Worm (Caenorhabditis elegans) whole organism, mixed stage, embryonic: ENCODE data around the gene lgc-21.

Source experiments
- M03D4.4 ChIP-seq: sonication (generic microtip); optimal IDR thresholded peaks from 2 replicates; lab custom pipeline; 2017; ENCODE audit warnings: mild to moderate bottlenecking, missing genetic modification characterization, missing compliant biosample characterization
- bed-3 ChIP-seq: fragments of 200-800 bp; sonication (Bioruptor generic); optimal IDR thresholded peaks from 3 replicates; lab custom pipeline; 2018; ENCODE audit warnings: mild to moderate bottlenecking, missing genetic modification characterization, moderate library complexity, missing compliant biosample characterization
- blmp-1 ChIP-seq: fragments of 150-350 bp; optimal IDR thresholded peaks from 2 replicates; lab custom pipeline; 2014; ENCODE audit warnings: missing biosample characterization, missing genetic modification characterization
- ceh-39 ChIP-seq: fragments of 150-350 bp; optimal IDR thresholded peaks from 2 replicates; lab custom pipeline; 2014; ENCODE audit warnings: missing biosample characterization, missing genetic modification characterization
- ceh-43 ChIP-seq: fragments of 200-800 bp; sonication (Bioruptor generic); optimal IDR thresholded peaks from 2 replicates; lab custom pipeline; 2018; ENCODE audit warnings: mild to moderate bottlenecking, missing genetic modification characterization, moderate library complexity, missing compliant biosample characterization
- ceh-83 ChIP-seq: fragments of 200-800 bp; sonication (Bioruptor generic); optimal IDR thresholded peaks from 2 replicates; lab custom pipeline; 2018; ENCODE audit warnings: mild to moderate bottlenecking, missing genetic modification characterization, missing compliant biosample characterization
- ces-1 ChIP-seq: fragments of 150-350 bp; optimal IDR thresholded peaks from 2 replicates; lab custom pipeline; 2014; ENCODE audit warnings: missing biosample characterization, missing genetic modification reagents, missing genetic modification characterization
- cnd-1 ChIP-seq: fragments of 200-800 bp; sonication (Bioruptor generic); optimal IDR thresholded peaks from 2 replicates; lab custom pipeline; 2018; ENCODE audit warnings: mild to moderate bottlenecking, missing genetic modification characterization, missing compliant biosample characterization
- drap-1 ChIP-seq: fragments of 200-800 bp; sonication (Bioruptor generic); optimal IDR thresholded peaks from 3 replicates; lab custom pipeline; 2018; ENCODE audit warnings: mild to moderate bottlenecking, missing genetic modification characterization, missing compliant biosample characterization
- elt-1 ChIP-seq: sonication (generic microtip); optimal IDR thresholded peaks from 2 replicates; lab custom pipeline; 2017; ENCODE audit warnings: missing genetic modification characterization, mild to moderate bottlenecking, missing compliant biosample characterization, antibody characterized with exemption, moderate library complexity, borderline replicate concordance; ENCODE audit not compliant: insufficient read depth
- elt-3 ChIP-seq: fragments of 150-350 bp; optimal IDR thresholded peaks from 2 replicates; lab custom pipeline; 2014; ENCODE audit warnings: missing biosample characterization, missing genetic modification characterization
- flh-1 ChIP-seq: fragments of 200-800 bp; sonication (Bioruptor generic); optimal IDR thresholded peaks from 2 replicates; lab custom pipeline; 2018; ENCODE audit warnings: mild to moderate bottlenecking, missing genetic modification characterization, moderate library complexity, missing compliant biosample characterization
- ham-2 ChIP-seq: fragments of 200-800 bp; sonication (Bioruptor generic); optimal IDR thresholded peaks from 2 replicates; lab custom pipeline; 2018; ENCODE audit warnings: mild to moderate bottlenecking, missing genetic modification characterization, missing compliant biosample characterization
- hlh-1 ChIP-seq: fragments of 150-350 bp; optimal IDR thresholded peaks from 2 replicates; lab custom pipeline; 2014; ENCODE audit warnings: missing biosample characterization, missing genetic modification reagents, missing genetic modification characterization
- lin-13 ChIP-seq: fragments of 150-350 bp; optimal IDR thresholded peaks from 2 replicates; lab custom pipeline; 2014; ENCODE audit warnings: missing biosample characterization, missing genetic modification characterization
- lin-32 ChIP-seq: fragments of 200-800 bp; sonication (Bioruptor generic); optimal IDR thresholded peaks from 2 replicates; lab custom pipeline; 2018; ENCODE audit warnings: mild to moderate bottlenecking, missing genetic modification characterization, missing compliant biosample characterization
- lsy-2 ChIP-seq: fragments of 150-350 bp; optimal IDR thresholded peaks from 2 replicates; lab custom pipeline; 2014; ENCODE audit warnings: missing biosample characterization, missing genetic modification characterization
- mab-5 ChIP-seq: fragments of 150-350 bp; optimal IDR thresholded peaks from 2 replicates; lab custom pipeline; 2014; ENCODE audit warnings: missing biosample characterization, missing genetic modification characterization
- mep-1 ChIP-seq: fragments of 150-350 bp; optimal IDR thresholded peaks from 2 replicates; lab custom pipeline; 2017; ENCODE audit warnings: missing biosample characterization, missing genetic modification reagents, missing genetic modification characterization, inconsistent platforms
- mls-2 ChIP-seq: sonication (generic microtip); optimal IDR thresholded peaks from 2 replicates; lab custom pipeline; 2016; ENCODE audit warnings: mild to moderate bottlenecking, missing genetic modification characterization, moderate library complexity, missing compliant biosample characterization
- nhr-12 ChIP-seq: fragments of 150-350 bp; optimal IDR thresholded peaks from 2 replicates; lab custom pipeline; 2014; ENCODE audit warnings: missing biosample characterization, missing genetic modification characterization
- nhr-2 ChIP-seq: fragments of 150-350 bp; optimal IDR thresholded peaks from 2 replicates; lab custom pipeline; 2014; ENCODE audit warnings: missing biosample characterization, missing genetic modification characterization
- nhr-28 ChIP-seq: fragments of 150-350 bp; optimal IDR thresholded peaks from 2 replicates; lab custom pipeline; 2014; ENCODE audit warnings: missing biosample characterization, missing genetic modification characterization
- nhr-76 ChIP-seq: sonication (generic microtip); optimal IDR thresholded peaks from 2 replicates; lab custom pipeline; 2017; ENCODE audit warnings: missing biosample characterization, missing genetic modification characterization
- pha-4 ChIP-seq: fragments of 150-350 bp; optimal IDR thresholded peaks from 2 replicates; lab custom pipeline; 2018; ENCODE audit warnings: missing biosample characterization, missing genetic modification reagents, missing genetic modification characterization
- sptf-1 ChIP-seq: sonication (generic microtip); optimal IDR thresholded peaks from 2 replicates; lab custom pipeline; 2017; ENCODE audit warnings: mild to moderate bottlenecking, missing genetic modification characterization, moderate library complexity, missing compliant biosample characterization
- tbx-8 ChIP-seq: fragments of 200-800 bp; sonication (Bioruptor generic); optimal IDR thresholded peaks from 2 replicates; lab custom pipeline; 2018; ENCODE audit warnings: mild to moderate bottlenecking, missing genetic modification characterization, moderate library complexity, missing compliant biosample characterization
- unc-120 ChIP-seq: sonication (generic microtip); optimal IDR thresholded peaks from 2 replicates; lab custom pipeline; 2017; ENCODE audit warnings: missing genetic modification characterization, missing compliant biosample characterization; ENCODE audit not compliant: poor library complexity, severe bottlenecking
- unc-39 ChIP-seq: fragments of 150-350 bp; optimal IDR thresholded peaks from 2 replicates; lab custom pipeline; 2014; ENCODE audit warnings: missing biosample characterization, missing genetic modification characterization
- unc-62 ChIP-seq: fragments of 150-350 bp; optimal IDR thresholded peaks from 2 replicates; lab custom pipeline; 2014; ENCODE audit warnings: missing biosample characterization, missing genetic modification reagents, missing genetic modification characterization
- zip-8 ChIP-seq: fragments of 150-350 bp; optimal IDR thresholded peaks from 2 replicates; lab custom pipeline; 2014; ENCODE audit warnings: missing biosample characterization, missing genetic modification characterization
- ztf-11 ChIP-seq: fragments of 150-350 bp; optimal IDR thresholded peaks from 2 replicates; lab custom pipeline; 2014; ENCODE audit warnings: missing biosample characterization, missing genetic modification characterization

Gene lgc-21

ce11 chrX:14026893-14027292, 40.9 kb downstream of the lgc-21 start:
- no peak for TF ChIP-seq tbx-8 (GFP tag; lab: Kevin White, UChicago)
- TF ChIP-seq hlh-1: peak; percentile 57
- peak; percentile 83 for TF ChIP-seq nhr-2 (tag; lab: Kevin White, UChicago)
- TF ChIP-seq elt-3: no peak
- no peak for TF ChIP-seq zip-8 (tag; lab: Kevin White, UChicago)
- TF ChIP-seq bed-3 (GFP tag; lab: Kevin White, UChicago): no peak
- no peak for TF ChIP-seq pha-4 (tag; lab: Kevin White, UChicago)
- TF ChIP-seq flh-1 (GFP tag; lab: Kevin White, UChicago): no peak
- TF ChIP-seq blmp-1 (tag; lab: Kevin White, UChicago): no peak
- peak; percentile 43 for TF ChIP-seq cnd-1 (tag; lab: Kevin White, UChicago)
- TF ChIP-seq sptf-1: peak; percentile 38
- no peak for TF ChIP-seq lin-13
- no peak for TF ChIP-seq ceh-39
- no peak for TF ChIP-seq nhr-12 (tag; lab: Kevin White, UChicago)
- TF ChIP-seq mab-5 (tag; lab: Kevin White, UChicago): no peak
- no peak for TF ChIP-seq drap-1 (GFP tag; lab: Kevin White, UChicago)
- TF ChIP-seq lsy-2 (tag; lab: Kevin White, UChicago): no peak
- no peak for TF ChIP-seq nhr-76 (tag; lab: Kevin White, UChicago)
- no peak for TF ChIP-seq ceh-43
- no peak for TF ChIP-seq ceh-83 (GFP tag; lab: Kevin White, UChicago)
- TF ChIP-seq elt-1: no peak
- no peak for TF ChIP-seq unc-39 (tag; lab: Kevin White, UChicago)
- TF ChIP-seq unc-120 (tag; lab: Kevin White, UChicago): no peak
- TF ChIP-seq nhr-28 (tag; lab: Kevin White, UChicago): no peak

ce11 chrX:14024400-14024953, 43.3 kb downstream of the lgc-21 start:
- TF ChIP-seq unc-120 (tag; lab: Kevin White, UChicago) (peak; percentile 16), ceh-39 (no peak), unc-62 (GFP tag; lab: Kevin White, UChicago) (peak; percentile 35), M03D4.4 (peak; percentile 15), ham-2 (peak; percentile 29), blmp-1 (tag; lab: Kevin White, UChicago) (no peak)
- TF ChIP-seq, all 35 proteins: peak for 4

- no peak for TF ChIP-seq lsy-2 (tag; lab: Kevin White, UChicago)
- no peak for TF ChIP-seq nhr-2 (tag; lab: Kevin White, UChicago)
- TF ChIP-seq ces-1 (GFP tag; lab: Kevin White, UChicago): no peak
- TF ChIP-seq, all 35 proteins: peak for 0
Observed at ce11 chrX:14020290-14020689, 47.5 kb downstream of the lgc-21 start, which contains the start of gene C04C11.1. C04C11.1 (plus strand) TSS chrX:14020590.

- TF ChIP-seq M03D4.4 (peak; percentile 3), unc-120 (tag; lab: Kevin White, UChicago) (peak; percentile 81), ceh-83 (GFP tag; lab: Kevin White, UChicago) (no peak), lsy-2 (tag; lab: Kevin White, UChicago) (peak; percentile 18), ham-2 (no peak), ces-1 (GFP tag; lab: Kevin White, UChicago) (peak; percentile 87), lin-32 (GFP tag; lab: Kevin White, UChicago) (peak; percentile 50), mls-2 (tag; lab: Kevin White, UChicago) (peak; percentile 35), hlh-1 (peak; percentile 99), mep-1 (tag; lab: Kevin White, UChicago) (no peak), unc-62 (GFP tag; lab: Kevin White, UChicago) (peak; percentile 96), ztf-11 (tag; lab: Kevin White, UChicago) (peak; percentile 38), nhr-12 (tag; lab: Kevin White, UChicago) (no peak), pha-4 (tag; lab: Kevin White, UChicago) (no peak), cnd-1 (tag; lab: Kevin White, UChicago) (peak; percentile 91)
Observed at ce11 chrX:14016698-14017097, 51.1 kb downstream of the lgc-21 start.
